3 worm cellular contexts compared by ENCODE assay signal in genomic region chrII:7640161-7640841, ce11.
TF ChIP-seq lines count a peak whose summit lies in the region.

No protein-coding gene starts in this region.

TF ChIP-seq in whole organism, L1 larva, 84 proteins besides CTCF, POLR2A, EP300 and RAD21 (continued from another document and continues in another):
- peak; percentile 35 for TF ChIP-seq swsn-7 (tag; optimal IDR thresholded peaks at IDR 0.05; lab: Kevin White, UChicago)
- no peak for TF ChIP-seq xbp-1 (tag; optimal IDR thresholded peaks at IDR 0.05; lab: Kevin White, UChicago)
- peak; percentile 38 for TF ChIP-seq dsc-1 (tag; optimal IDR thresholded peaks at IDR 0.05; lab: Kevin White, UChicago)
- no peak for TF ChIP-seq lin-15B (tag; optimal IDR thresholded peaks at IDR 0.05; lab: Kevin White, UChicago)
- TF ChIP-seq lsy-2 (tag; optimal IDR thresholded peaks at IDR 0.05; lab: Kevin White, UChicago) = peak; percentile 24 to 51
- TF ChIP-seq F16B12.6 (tag; optimal IDR thresholded peaks at IDR 0.05; lab: Kevin White, UChicago) = no peak
- no peak for TF ChIP-seq nhr-84 (tag; optimal IDR thresholded peaks at IDR 0.05; lab: Kevin White, UChicago)
- TF ChIP-seq nhr-20 (tag; optimal IDR thresholded peaks at IDR 0.05; lab: Kevin White, UChicago) = peak; percentile 37
- no peak for TF ChIP-seq nhr-77 (tag; optimal IDR thresholded peaks at IDR 0.05; lab: Kevin White, UChicago)
- no peak for TF ChIP-seq grh-1 (GFP tag; IDR thresholded peaks at IDR 0.05; lab: Robert Waterston, UW)
- peak; percentile 34 for TF ChIP-seq snu-23 (GFP tag; optimal IDR thresholded peaks at IDR 0.05; lab: Kevin White, UChicago)
- TF ChIP-seq unc-98 (GFP tag; IDR thresholded peaks at IDR 0.05; lab: Robert Waterston, UW) = no peak
- TF ChIP-seq ceh-82 (tag; optimal IDR thresholded peaks at IDR 0.05; lab: Kevin White, UChicago) = no peak
- TF ChIP-seq snpc-4 (tag; optimal IDR thresholded peaks at IDR 0.05; lab: Kevin White, UChicago) = no peak
- TF ChIP-seq mep-1 (tag; optimal IDR thresholded peaks at IDR 0.05; lab: Kevin White, UChicago) = peak; percentile 18
- no peak for TF ChIP-seq aly-2 (tag; optimal IDR thresholded peaks at IDR 0.05; lab: Kevin White, UChicago)
- TF ChIP-seq ceh-88 (GFP tag; IDR thresholded peaks at IDR 0.05; lab: Robert Waterston, UW) = no peak
- no peak for TF ChIP-seq hlh-4 (tag; optimal IDR thresholded peaks at IDR 0.05; lab: Kevin White, UChicago)
- TF ChIP-seq skn-1 (tag; optimal IDR thresholded peaks at IDR 0.05; lab: Kevin White, UChicago) = no peak
- no peak for TF ChIP-seq ztf-4 (tag; optimal IDR thresholded peaks at IDR 0.05; lab: Kevin White, UChicago)
- TF ChIP-seq fkh-8 (tag; optimal IDR thresholded peaks at IDR 0.05; lab: Kevin White, UChicago) = peak; percentile 39
- no peak for TF ChIP-seq elt-2 (tag; optimal IDR thresholded peaks at IDR 0.05; lab: Kevin White, UChicago)
- TF ChIP-seq efl-3 (GFP tag; optimal IDR thresholded peaks at IDR 0.05; lab: Kevin White, UChicago) = no peak
- no peak for TF ChIP-seq mef-2 (tag; optimal IDR thresholded peaks at IDR 0.05; lab: Kevin White, UChicago)
- peak in 1 of 2 experiments; percentile 18 for TF ChIP-seq efl-1 (optimal IDR thresholded peaks at IDR 0.05; lab: Kevin White, UChicago)
- TF ChIP-seq efl-1 (GFP tag; optimal IDR thresholded peaks at IDR 0.05 in 1 of 2; lab: Kevin White, UChicago) = peak in 1 of 2 experiments; percentile 84
- TF ChIP-seq C04F5.9 (tag; optimal IDR thresholded peaks at IDR 0.05; lab: Kevin White, UChicago) = no peak
- TF ChIP-seq sptf-1 (tag; optimal IDR thresholded peaks at IDR 0.05; lab: Kevin White, UChicago) = no peak
- peak; percentile 76 for TF ChIP-seq lin-14 (GFP tag; optimal IDR thresholded peaks at IDR 0.05; lab: Kevin White, UChicago)
- TF ChIP-seq alr-1 (tag; optimal IDR thresholded peaks at IDR 0.05; lab: Kevin White, UChicago; ENCODE audit: borderline replicate concordance) = no peak
- TF ChIP-seq jun-1 (tag; optimal IDR thresholded peaks at IDR 0.05; lab: Kevin White, UChicago) = no peak
- TF ChIP-seq nhr-12 (tag; optimal IDR thresholded peaks at IDR 0.05; lab: Kevin White, UChicago) = no peak
- TF ChIP-seq nhr-71 (tag; optimal IDR thresholded peaks at IDR 0.05; lab: Kevin White, UChicago) = peak; percentile 78
- no peak for TF ChIP-seq nhr-85 (tag; lab: Kevin White, UChicago)
- no peak for TF ChIP-seq aha-1 (tag; optimal IDR thresholded peaks at IDR 0.05; lab: Kevin White, UChicago)
- no peak for TF ChIP-seq lin-39 (tag; optimal IDR thresholded peaks at IDR 0.05; lab: Kevin White, UChicago)
- no peak for TF ChIP-seq fkh-4 (tag; optimal IDR thresholded peaks at IDR 0.05; lab: Kevin White, UChicago; ENCODE audit: borderline replicate concordance)
- TF ChIP-seq unc-62 (GFP tag; optimal IDR thresholded peaks at IDR 0.05; lab: Kevin White, UChicago) = no peak
- TF ChIP-seq blmp-1 (tag; optimal IDR thresholded peaks at IDR 0.05; lab: Kevin White, UChicago) = no peak
- no peak for TF ChIP-seq nhr-76 (tag; optimal IDR thresholded peaks at IDR 0.05; lab: Kevin White, UChicago)
- no peak for TF ChIP-seq ama-1 (optimal IDR thresholded peaks at IDR 0.05; lab: Kevin White, UChicago)
- peak; percentile 79 for TF ChIP-seq rnt-1 (tag; optimal IDR thresholded peaks at IDR 0.05; lab: Kevin White, UChicago)
- no peak for TF ChIP-seq hlh-17 (GFP tag; optimal IDR thresholded peaks at IDR 0.05; lab: Kevin White, UChicago; ENCODE audit: borderline replicate concordance)
- no peak for TF ChIP-seq ceh-8 (GFP tag; optimal IDR thresholded peaks at IDR 0.05; lab: Kevin White, UChicago)
- no peak for TF ChIP-seq Y116A8C.19 (tag; optimal IDR thresholded peaks at IDR 0.05; lab: Kevin White, UChicago; ENCODE audit: borderline replicate concordance)
- no peak for TF ChIP-seq pqm-1 (tag; optimal IDR thresholded peaks at IDR 0.05; lab: Kevin White, UChicago)

TF ChIP-seq in whole organism, L2 larva, 48 proteins besides CTCF, POLR2A, EP300 and RAD21 (continued from another document):
- TF ChIP-seq nhr-6 (tag; optimal IDR thresholded peaks at IDR 0.05; lab: Kevin White, UChicago) (no peak), ceh-82 (tag; optimal IDR thresholded peaks at IDR 0.05; lab: Kevin White, UChicago) (no peak), lin-13 (GFP tag; optimal IDR thresholded peaks at IDR 0.05; lab: Kevin White, UChicago) (no peak), nhr-129 (tag; optimal IDR thresholded peaks at IDR 0.05; lab: Kevin White, UChicago) (peak; percentile 19), unc-55 (GFP tag; optimal IDR thresholded peaks at IDR 0.05; lab: Kevin White, UChicago) (peak; percentile 3), ztf-1 (GFP tag; conservative IDR thresholded peaks at IDR 0.05; lab: Robert Waterston, UW) (no peak), R02D3.7 (tag; optimal IDR thresholded peaks at IDR 0.05; lab: Kevin White, UChicago) (no peak), nhr-237 (tag; optimal IDR thresholded peaks at IDR 0.05; lab: Kevin White, UChicago) (no peak), Y55F3AM.14 (GFP tag; optimal IDR thresholded peaks at IDR 0.05; lab: Kevin White, UChicago) (no peak), mbf-1 (tag; optimal IDR thresholded peaks at IDR 0.05; lab: Kevin White, UChicago) (no peak), sma-9 (GFP tag; optimal IDR thresholded peaks at IDR 0.05; lab: Kevin White, UChicago) (peak; percentile 30), sma-9 (tag; optimal IDR thresholded peaks at IDR 0.05; lab: Kevin White, UChicago) (no peak), snpc-4 (tag; optimal IDR thresholded peaks at IDR 0.05; lab: Kevin White, UChicago) (no peak), elt-1 (tag; optimal IDR thresholded peaks at IDR 0.05; lab: Kevin White, UChicago) (no peak), mab-5 (tag; optimal IDR thresholded peaks at IDR 0.05; lab: Kevin White, UChicago) (no peak), egl-27 (tag; optimal IDR thresholded peaks at IDR 0.05; lab: Kevin White, UChicago) (no peak), unc-39 (tag; optimal IDR thresholded peaks at IDR 0.05; lab: Kevin White, UChicago) (no peak), aly-2 (tag; optimal IDR thresholded peaks at IDR 0.05; lab: Kevin White, UChicago) (no peak), nhr-23 (tag; optimal IDR thresholded peaks at IDR 0.05; lab: Kevin White, UChicago) (no peak), nhr-10 (tag; optimal IDR thresholded peaks at IDR 0.05; lab: Kevin White, UChicago) (no peak), ceh-16 (tag; optimal IDR thresholded peaks at IDR 0.05; lab: Kevin White, UChicago) (no peak), alr-1 (tag; optimal IDR thresholded peaks at IDR 0.05; lab: Kevin White, UChicago) (no peak), nhr-11 (tag; optimal IDR thresholded peaks at IDR 0.05; lab: Kevin White, UChicago) (no peak), fos-1 (tag; optimal IDR thresholded peaks at IDR 0.05; lab: Kevin White, UChicago) (no peak), lsy-2 (tag; optimal IDR thresholded peaks at IDR 0.05; lab: Kevin White, UChicago) (peak in 1 of 2 experiments; percentile 9), nhr-25 (tag; optimal IDR thresholded peaks at IDR 0.05; lab: Kevin White, UChicago) (no peak), skn-1 (tag; optimal IDR thresholded peaks at IDR 0.05; lab: Kevin White, UChicago) (no peak)

TF ChIP-seq in whole organism, late embryonic, 69 proteins besides CTCF, POLR2A, EP300 and RAD21 (continued from another document):
- TF ChIP-seq mec-3 (tag; optimal IDR thresholded peaks at IDR 0.05; lab: Kevin White, UChicago; ENCODE audit: borderline replicate concordance) = no peak
TF ChIP-seq in whole organism, late embryonic: peak in this region for 3.
